Fruit fly (Drosophila melanogaster): ENCODE measurements around the gene CG5928.
A peak's percentile ranks its signal among the peaks of the same experiment; 100 is the strongest.

CG5928 gene

dm6 chrX:6052855-6053254, 14.9 kb upstream of the CG5928 start:
- TF ChIP-seq lz (GFP tag; optimal IDR thresholded peaks at IDR 0.05) (no peak), CG8319 (GFP tag; optimal IDR thresholded peaks at IDR 0.05) (no peak), OdsH (GFP tag; optimal IDR thresholded peaks at IDR 0.05) (peak; percentile 11), eg (GFP tag; IDR thresholded peaks at IDR 0.05) (peak; percentile 37; the same call in 2 of the 3 replicates), CG11762 (GFP tag; optimal IDR thresholded peaks at IDR 0.05; ENCODE audit: insufficient read depth) (no peak), CG8632 (GFP tag; optimal IDR thresholded peaks at IDR 0.05) (no peak), net (GFP tag; optimal IDR thresholded peaks at IDR 0.05) (peak; percentile 38), CG6276 (GFP tag; optimal IDR thresholded peaks at IDR 0.05) (peak; percentile 61), Eip75B (GFP tag; optimal IDR thresholded peaks at IDR 0.05) (no peak), CG32006 (GFP tag; optimal IDR thresholded peaks at IDR 0.05) (peak; percentile 71), CG11294 (GFP tag; IDR thresholded peaks at IDR 0.05) (no peak), Gug (GFP tag; IDR thresholded peaks at IDR 0.05) (peak; percentile 35; the same call in 1 of the 2 replicates), CG3919 (GFP tag; optimal IDR thresholded peaks at IDR 0.05) (no peak), salr (GFP tag; optimal IDR thresholded peaks at IDR 0.05) (peak in 1 of 2 experiments; percentile 28), esn (GFP tag; optimal IDR thresholded peaks at IDR 0.05) (no peak), CG15336 (GFP tag; IDR thresholded peaks at IDR 0.05) (peak; percentile 66), Hr4 (GFP tag; optimal IDR thresholded peaks at IDR 0.05) (peak; percentile 63), Eip78C (GFP tag) (peak; percentile 19), CG1621 (tag; optimal IDR thresholded peaks at IDR 0.05) (no peak), topi (GFP tag; optimal IDR thresholded peaks at IDR 0.05) (no peak), CG6808 (GFP tag; optimal IDR thresholded peaks at IDR 0.05) (peak; percentile 2), Met (GFP tag; optimal IDR thresholded peaks at IDR 0.05) (no peak), vri (GFP tag; optimal IDR thresholded peaks at IDR 0.05) (no peak), Lpt (GFP tag; optimal IDR thresholded peaks at IDR 0.05) (peak; percentile 25), CG6163 (GFP tag; IDR thresholded peaks at IDR 0.05) (0 out of 3 replicates have a peak, but pooled peaks have one; percentile 23), fd85E (GFP tag; optimal IDR thresholded peaks at IDR 0.05) (no peak), pdm3 (GFP tag; optimal IDR thresholded peaks at IDR 0.05) (peak; percentile 9), CG10631 (GFP tag; optimal IDR thresholded peaks at IDR 0.05) (no peak), CG9139 (GFP tag; optimal IDR thresholded peaks at IDR 0.05) (no peak), Sox102F (GFP tag; optimal IDR thresholded peaks at IDR 0.05) (no peak), acj6 (GFP tag; optimal IDR thresholded peaks at IDR 0.05) (peak; percentile 25), CG3032 (tag; optimal IDR thresholded peaks at IDR 0.05) (no peak), CG4318 (GFP tag; optimal IDR thresholded peaks at IDR 0.05) (peak; percentile 18), spab (GFP tag; optimal IDR thresholded peaks at IDR 0.05) (no peak), Sox15 (GFP tag; optimal IDR thresholded peaks at IDR 0.05) (no peak), Hr38 (GFP tag; optimal IDR thresholded peaks at IDR 0.05) (no peak), CG34406 (GFP tag; optimal IDR thresholded peaks at IDR 0.05) (no peak), Smox (GFP tag; optimal IDR thresholded peaks at IDR 0.05) (no peak), CG6792 (GFP tag; optimal IDR thresholded peaks at IDR 0.05) (no peak), fkh (GFP tag; optimal IDR thresholded peaks at IDR 0.05) (no peak), CG8119 (GFP tag; IDR thresholded peaks at IDR 0.05) (peak; percentile 76; the same call in 2 of the 3 replicates), Blimp-1 (GFP tag; optimal IDR thresholded peaks at IDR 0.05) (no peak)

- no peak for TF ChIP-seq esn (GFP tag; optimal IDR thresholded peaks at IDR 0.05)
- TF ChIP-seq CG3032 (tag; optimal IDR thresholded peaks at IDR 0.05), result no peak
- TF ChIP-seq ss (GFP tag; optimal IDR thresholded peaks at IDR 0.05), result no peak
- TF ChIP-seq CG6854 (GFP tag; optimal IDR thresholded peaks at IDR 0.05), result no peak
- no peak for TF ChIP-seq CG8319 (GFP tag; optimal IDR thresholded peaks at IDR 0.05)
- TF ChIP-seq CG31627 (GFP tag; optimal IDR thresholded peaks at IDR 0.05), result no peak
- peak; percentile 37 for TF ChIP-seq CG4318 (GFP tag; optimal IDR thresholded peaks at IDR 0.05)
- no peak for TF ChIP-seq fd59A (GFP tag; optimal IDR thresholded peaks at IDR 0.05)
- no peak for TF ChIP-seq OdsH (GFP tag; optimal IDR thresholded peaks at IDR 0.05)
- peak; percentile 34 for TF ChIP-seq CG15336 (GFP tag; IDR thresholded peaks at IDR 0.05)
- TF ChIP-seq Sox15 (GFP tag; optimal IDR thresholded peaks at IDR 0.05), result no peak
- TF ChIP-seq achi (GFP tag; optimal IDR thresholded peaks at IDR 0.05), result peak; percentile 11
- TF ChIP-seq Lpt (GFP tag; optimal IDR thresholded peaks at IDR 0.05), result no peak
- TF ChIP-seq CG32006 (GFP tag; optimal IDR thresholded peaks at IDR 0.05), result peak; percentile 44
- peak; percentile 15 for TF ChIP-seq CG6276 (GFP tag; optimal IDR thresholded peaks at IDR 0.05)
- TF ChIP-seq Met (GFP tag; optimal IDR thresholded peaks at IDR 0.05), result no peak
- no peak for TF ChIP-seq fd85E (GFP tag; optimal IDR thresholded peaks at IDR 0.05)
- no peak for TF ChIP-seq dac (GFP tag; optimal IDR thresholded peaks at IDR 0.05)
- peak; percentile 32; the same call in 1 of the 3 replicates for TF ChIP-seq eg (GFP tag; IDR thresholded peaks at IDR 0.05)
- no peak for TF ChIP-seq Eip93F (GFP tag; optimal IDR thresholded peaks at IDR 0.05)
- TF ChIP-seq CG11294 (GFP tag; IDR thresholded peaks at IDR 0.05), result no peak
- no peak for TF ChIP-seq net (GFP tag; optimal IDR thresholded peaks at IDR 0.05)
- TF ChIP-seq CG11762 (GFP tag; optimal IDR thresholded peaks at IDR 0.05; ENCODE audit: insufficient read depth), result no peak
- peak; percentile 35; the same call in 1 of the 3 replicates for TF ChIP-seq CG6163 (GFP tag; IDR thresholded peaks at IDR 0.05)
- peak; percentile 18 for TF ChIP-seq Eip75B (GFP tag; optimal IDR thresholded peaks at IDR 0.05)
- no peak for TF ChIP-seq Hr38 (GFP tag; optimal IDR thresholded peaks at IDR 0.05)
These were observed 13.7 kb upstream of the CG5928 start for dm6 chrX:6054031-6054430.

All from whole organism, prepupa.